Worm (Caenorhabditis elegans) whole organism, midembryonic: Measurements from ENCODE around the gene dbl-1.

ENCODE experiments used
- T22C8.4 ChIP-seq: fragments of 200-800 bp; sonication (Bioruptor generic); IDR thresholded peaks from 2 replicates; pipeline ENCODE4 v1.3.6; 2022; ENCODE audit warnings: missing genetic modification characterization, missing compliant biosample characterization
- cog-1 ChIP-seq: sonication (generic microtip); optimal IDR thresholded peaks from 2 replicates; lab custom pipeline; 2016; ENCODE audit warnings: missing genetic modification characterization, missing compliant biosample characterization
- flt-1 ChIP-seq: fragments of 200-800 bp; sonication (Bioruptor generic); IDR thresholded peaks from 2 replicates; pipeline ENCODE4 v1.3.6; 2022; ENCODE audit warnings: missing genetic modification characterization, missing compliant biosample characterization
- ref-1 ChIP-seq: fragments of 200-800 bp; sonication (Bioruptor generic); conservative IDR thresholded peaks from 2 replicates; pipeline ENCODE4 v1.3.6; 2022; ENCODE audit warnings: missing genetic modification reagents, missing genetic modification characterization, missing compliant biosample characterization
- tab-1 ChIP-seq: fragments of 200-800 bp; sonication (Bioruptor generic); IDR thresholded peaks from 2 replicates; pipeline ENCODE4 v1.3.6; 2022; ENCODE audit warnings: missing genetic modification characterization, missing compliant biosample characterization
- ztf-23 ChIP-seq: fragments of 200-800 bp; sonication (Bioruptor generic); IDR thresholded peaks from 2 replicates; pipeline ENCODE4 v1.3.6; 2022; ENCODE audit warnings: missing genetic modification reagents, missing genetic modification characterization, missing compliant biosample characterization
- ztf-29 ChIP-seq: fragments of 200-800 bp; sonication (Bioruptor generic); IDR thresholded peaks from 2 replicates; pipeline ENCODE4 v1.3.6; 2022; ENCODE audit warnings: missing genetic modification reagents, missing genetic modification characterization, missing compliant biosample characterization

DNA sequence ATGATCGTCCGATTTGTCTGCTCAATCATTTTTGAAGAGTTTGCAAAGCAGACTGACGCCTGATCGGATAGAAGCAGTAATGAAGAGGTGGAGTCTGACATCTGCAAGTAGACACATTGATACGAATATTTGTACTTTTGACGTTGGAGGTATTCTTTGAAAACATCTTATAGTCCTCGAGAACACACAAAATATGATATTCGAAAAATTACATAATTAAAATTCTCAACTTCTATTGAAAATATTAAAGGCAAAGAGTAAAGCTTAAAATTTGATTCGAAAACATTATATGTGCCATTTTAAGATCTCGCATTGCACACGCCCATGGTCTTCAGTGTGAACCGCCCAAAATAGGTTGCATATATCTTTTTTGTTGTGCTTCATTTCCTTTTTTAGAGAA, 35.6 kb upstream of the dbl-1 start, which contains the start of gene ZC487.2:
- TF ChIP-seq tab-1 (no peak), T22C8.4 (GFP tag; lab: Robert Waterston, UW) (no peak), ztf-23 (GFP tag; lab: Robert Waterston, UW) (no peak), cog-1 (tag; lab: Kevin White, UChicago) (no peak), ztf-29 (no peak), ref-1 (GFP tag; lab: Robert Waterston, UW) (no peak), flt-1 (no peak)
